ENCODE assay signal across 8 worm cellular contexts in genomic region chrIII:10621208-10621607, ce11.
TF ChIP-seq lines count a peak whose summit lies in the region.

Gene lron-10 (minus strand): TSS chrIII:10621369.
Gene hpr-9 (plus strand): TSS chrIII:10621551.

TF ChIP-seq in whole organism, L1 larva, 84 proteins besides CTCF, POLR2A, EP300 and RAD21 (continues in another document):
- TF ChIP-seq unc-30 (tag; optimal IDR thresholded peaks at IDR 0.05; lab: Kevin White, UChicago): no peak
- TF ChIP-seq sup-37 (GFP tag; optimal IDR thresholded peaks at IDR 0.05; lab: Kevin White, UChicago): peak; percentile 47
- TF ChIP-seq aha-1 (tag; optimal IDR thresholded peaks at IDR 0.05; lab: Kevin White, UChicago): no peak
- TF ChIP-seq alr-1 (tag; optimal IDR thresholded peaks at IDR 0.05; lab: Kevin White, UChicago; ENCODE audit: borderline replicate concordance): no peak
- peak; percentile 94 for TF ChIP-seq nhr-47 (tag; optimal IDR thresholded peaks at IDR 0.05; lab: Kevin White, UChicago)
- TF ChIP-seq lir-3 (tag; optimal IDR thresholded peaks at IDR 0.05; lab: Kevin White, UChicago; ENCODE audit: poor library complexity): peak; percentile 97
- peak; percentile 89 for TF ChIP-seq dsc-1 (tag; optimal IDR thresholded peaks at IDR 0.05; lab: Kevin White, UChicago)
- peak; percentile 94 for TF ChIP-seq snu-23 (GFP tag; optimal IDR thresholded peaks at IDR 0.05; lab: Kevin White, UChicago)
- TF ChIP-seq lsy-2 (tag; optimal IDR thresholded peaks at IDR 0.05; lab: Kevin White, UChicago): peak; percentile 83 to 86
- peak; percentile 80 for TF ChIP-seq skn-1 (tag; optimal IDR thresholded peaks at IDR 0.05; lab: Kevin White, UChicago)
- peak; percentile 71 for TF ChIP-seq unc-98 (GFP tag; IDR thresholded peaks at IDR 0.05; lab: Robert Waterston, UW)

TF ChIP-seq in whole organism, L2 larva, 48 proteins besides CTCF, POLR2A, EP300 and RAD21 (continues in another document):
- no peak for TF ChIP-seq alr-1 (tag; optimal IDR thresholded peaks at IDR 0.05; lab: Kevin White, UChicago)
- TF ChIP-seq mbf-1 (tag; optimal IDR thresholded peaks at IDR 0.05; lab: Kevin White, UChicago): no peak
- peak; percentile 87 for TF ChIP-seq gmeb-1 (tag; optimal IDR thresholded peaks at IDR 0.05; lab: Kevin White, UChicago)
- TF ChIP-seq R02D3.7 (tag; optimal IDR thresholded peaks at IDR 0.05; lab: Kevin White, UChicago): no peak
- no peak for TF ChIP-seq ztf-11 (tag; optimal IDR thresholded peaks at IDR 0.05; lab: Kevin White, UChicago)
- TF ChIP-seq ztf-4 (tag; optimal IDR thresholded peaks at IDR 0.05; lab: Kevin White, UChicago): peak; percentile 37
- TF ChIP-seq zag-1 (tag; optimal IDR thresholded peaks at IDR 0.05; lab: Kevin White, UChicago): no peak
- no peak for TF ChIP-seq nhr-6 (tag; optimal IDR thresholded peaks at IDR 0.05; lab: Kevin White, UChicago)
- peak; percentile 28 for TF ChIP-seq lin-11 (tag; optimal IDR thresholded peaks at IDR 0.05; lab: Kevin White, UChicago)
- TF ChIP-seq unc-39 (tag; optimal IDR thresholded peaks at IDR 0.05; lab: Kevin White, UChicago): no peak
- no peak for TF ChIP-seq nhr-237 (tag; optimal IDR thresholded peaks at IDR 0.05; lab: Kevin White, UChicago)
- TF ChIP-seq lin-13 (GFP tag; optimal IDR thresholded peaks at IDR 0.05; lab: Kevin White, UChicago): peak; percentile 68

TF ChIP-seq in whole organism, L3 larva, 47 proteins besides CTCF, POLR2A, EP300 and RAD21 (continues in another document):
- TF ChIP-seq elt-3 (tag; optimal IDR thresholded peaks at IDR 0.05; lab: Kevin White, UChicago): no peak
- TF ChIP-seq eor-1 (tag; optimal IDR thresholded peaks at IDR 0.05; lab: Kevin White, UChicago): no peak
- TF ChIP-seq nhr-28 (tag; optimal IDR thresholded peaks at IDR 0.05; lab: Kevin White, UChicago): no peak
- no peak for TF ChIP-seq elt-1 (tag; optimal IDR thresholded peaks at IDR 0.05; lab: Kevin White, UChicago)
- no peak for TF ChIP-seq zag-1 (tag; optimal IDR thresholded peaks at IDR 0.05; lab: Kevin White, UChicago)
- no peak for TF ChIP-seq nhr-12 (tag; optimal IDR thresholded peaks at IDR 0.05; lab: Kevin White, UChicago)
- TF ChIP-seq nhr-76 (tag; optimal IDR thresholded peaks at IDR 0.05; lab: Kevin White, UChicago): peak; percentile 7
- TF ChIP-seq ceh-28 (tag; optimal IDR thresholded peaks at IDR 0.05; lab: Kevin White, UChicago): peak; percentile 53
- TF ChIP-seq tbx-2 (tag; optimal IDR thresholded peaks at IDR 0.05; lab: Kevin White, UChicago): peak; percentile 49
- TF ChIP-seq daf-12 (tag; optimal IDR thresholded peaks at IDR 0.05; lab: Kevin White, UChicago): no peak
- peak; percentile 51 for TF ChIP-seq egl-5 (tag; optimal IDR thresholded peaks at IDR 0.05; lab: Kevin White, UChicago)
- TF ChIP-seq ZK546.5 (tag; optimal IDR thresholded peaks at IDR 0.05; lab: Kevin White, UChicago): no peak

TF ChIP-seq in whole organism, L4 larva, 104 proteins besides CTCF, POLR2A, EP300 and RAD21 (continues in another document):
- TF ChIP-seq mxl-3 (GFP tag; optimal IDR thresholded peaks at IDR 0.05; lab: Kevin White, UChicago) (peak; percentile 62), Y75B8A.6 (GFP tag; IDR thresholded peaks at IDR 0.05; lab: Robert Waterston, UW) (no peak), mdl-1 (tag; optimal IDR thresholded peaks at IDR 0.05; lab: Kevin White, UChicago) (peak; percentile 51 to 85), unc-130 (GFP tag; optimal IDR thresholded peaks at IDR 0.05; lab: Kevin White, UChicago) (peak; percentile 93), zag-1 (tag; optimal IDR thresholded peaks at IDR 0.05; lab: Kevin White, UChicago) (no peak), T26A8.4 (GFP tag; IDR thresholded peaks at IDR 0.05; lab: Robert Waterston, UW) (peak; percentile 71), daf-16 (GFP tag; optimal IDR thresholded peaks at IDR 0.05; lab: Kevin White, UChicago) (no peak), daf-16 (tag; optimal IDR thresholded peaks at IDR 0.05; lab: Kevin White, UChicago) (peak; percentile 61), spr-1 (tag; optimal IDR thresholded peaks at IDR 0.05; lab: Kevin White, UChicago) (peak; percentile 52), nhr-11 (tag; optimal IDR thresholded peaks at IDR 0.05; lab: Kevin White, UChicago) (no peak), egl-43 (GFP tag; IDR thresholded peaks at IDR 0.05; lab: Robert Waterston, UW) (no peak), vab-7 (GFP tag; IDR thresholded peaks at IDR 0.05; lab: Robert Waterston, UW) (no peak)

TF ChIP-seq in whole organism, early embryonic, 17 proteins besides CTCF, POLR2A, EP300 and RAD21:
- TF ChIP-seq tbx-37 (GFP tag; conservative IDR thresholded peaks at IDR 0.05; lab: Robert Waterston, UW) (peak; percentile 51; the same call in 1 of the 2 replicates), ama-1 (optimal IDR thresholded peaks at IDR 0.05; lab: Kevin White, UChicago) (no peak), ceh-36 (tag; optimal IDR thresholded peaks at IDR 0.05; lab: Kevin White, UChicago) (no peak), flt-1 (GFP tag; IDR thresholded peaks at IDR 0.05; lab: Robert Waterston, UW) (no peak), hmg-4 (GFP tag; optimal IDR thresholded peaks at IDR 0.05; lab: Kevin White, UChicago) (no peak), pes-1 (GFP tag; IDR thresholded peaks at IDR 0.05; lab: Robert Waterston, UW) (0 out of 2 replicates have a peak, but pooled peaks have one; percentile 56), ceh-13 (GFP tag; optimal IDR thresholded peaks at IDR 0.05; lab: Kevin White, UChicago) (no peak), tbx-11 (GFP tag; IDR thresholded peaks at IDR 0.05; lab: Robert Waterston, UW) (no peak), scrt-1 (GFP tag; IDR thresholded peaks at IDR 0.05; lab: Robert Waterston, UW) (no peak), sea-1 (GFP tag; conservative IDR thresholded peaks at IDR 0.05; lab: Robert Waterston, UW) (no peak)

TF ChIP-seq in whole organism, late embryonic, 69 proteins besides CTCF, POLR2A, EP300 and RAD21 (continues in another document):
- TF ChIP-seq unc-55 (GFP tag; optimal IDR thresholded peaks at IDR 0.05; lab: Kevin White, UChicago) (no peak), eyg-1 (tag; optimal IDR thresholded peaks at IDR 0.05; lab: Kevin White, UChicago) (no peak), sox-4 (tag; optimal IDR thresholded peaks at IDR 0.05; lab: Kevin White, UChicago) (no peak), lim-6 (tag; optimal IDR thresholded peaks at IDR 0.05; lab: Kevin White, UChicago) (no peak), fkh-10 (GFP tag; optimal IDR thresholded peaks at IDR 0.05; lab: Kevin White, UChicago) (no peak), nhr-232 (tag; optimal IDR thresholded peaks at IDR 0.05; lab: Kevin White, UChicago) (no peak), hlh-30 (tag; optimal IDR thresholded peaks at IDR 0.05; lab: Kevin White, UChicago; ENCODE audit: insufficient read depth) (no peak), ceh-9 (tag; optimal IDR thresholded peaks at IDR 0.05; lab: Kevin White, UChicago) (no peak), syd-9 (tag; optimal IDR thresholded peaks at IDR 0.05; lab: Kevin White, UChicago) (no peak), ceh-45 (GFP tag; IDR thresholded peaks at IDR 0.05; lab: Robert Waterston, UW) (no peak), ceh-24 (tag; optimal IDR thresholded peaks at IDR 0.05; lab: Kevin White, UChicago) (no peak), ceh-31 (tag; optimal IDR thresholded peaks at IDR 0.05; lab: Kevin White, UChicago) (peak; percentile 83), dve-1 (tag; optimal IDR thresholded peaks at IDR 0.05; lab: Kevin White, UChicago) (peak; percentile 8), unc-42 (tag; optimal IDR thresholded peaks at IDR 0.05; lab: Kevin White, UChicago) (no peak), lin-11 (tag; optimal IDR thresholded peaks at IDR 0.05; lab: Kevin White, UChicago) (no peak)

TF ChIP-seq in whole organism, midembryonic, 9 proteins besides CTCF, POLR2A, EP300 and RAD21:
- TF ChIP-seq ztf-29 (GFP tag; IDR thresholded peaks at IDR 0.05; lab: Robert Waterston, UW) (no peak), flt-1 (GFP tag; IDR thresholded peaks at IDR 0.05; lab: Robert Waterston, UW) (peak; percentile 48; the same call in 1 of the 2 replicates), ztf-23 (GFP tag; IDR thresholded peaks at IDR 0.05; lab: Robert Waterston, UW) (0 out of 2 replicates have a peak, but pooled peaks have one; percentile 55)

TF ChIP-seq in whole organism, young adult, 124 proteins besides CTCF, POLR2A, EP300 and RAD21 (continues in another document):
- TF ChIP-seq Y79H2A.3 (GFP tag; conservative IDR thresholded peaks at IDR 0.05; lab: Robert Waterston, UW): no peak
- peak; percentile 58 for TF ChIP-seq him-1 (tag; optimal IDR thresholded peaks at IDR 0.05; lab: Kevin White, UChicago)
- TF ChIP-seq attf-5 (GFP tag; optimal IDR thresholded peaks at IDR 0.05; lab: Kevin White, UChicago): peak; percentile 66
- no peak; the same call in 1 of the 2 replicates for TF ChIP-seq dox-1 (GFP tag; IDR thresholded peaks at IDR 0.05; lab: Robert Waterston, UW)
- TF ChIP-seq Y95B8A.8 (GFP tag; IDR thresholded peaks at IDR 0.05; lab: Robert Waterston, UW): peak; percentile 48; the same call in 1 of the 2 replicates
- peak; percentile 84 for TF ChIP-seq lir-1 (GFP tag; conservative IDR thresholded peaks at IDR 0.05; lab: Robert Waterston, UW)
- TF ChIP-seq nfya-2 (GFP tag; IDR thresholded peaks at IDR 0.05; lab: Robert Waterston, UW): no peak
- TF ChIP-seq tlf-1 (GFP tag; optimal IDR thresholded peaks at IDR 0.05; lab: Kevin White, UChicago): peak; percentile 50
- no peak for TF ChIP-seq hsf-1 (GFP tag; IDR thresholded peaks at IDR 0.05; lab: Robert Waterston, UW)
- TF ChIP-seq xnd-1 (tag; optimal IDR thresholded peaks at IDR 0.05; lab: Kevin White, UChicago): peak; percentile 25
- peak; percentile 39 for TF ChIP-seq madf-8 (GFP tag; conservative IDR thresholded peaks at IDR 0.05; lab: Robert Waterston, UW)
- TF ChIP-seq C17E4.6 (GFP tag; IDR thresholded peaks at IDR 0.05; lab: Robert Waterston, UW): 0 out of 2 replicates have a peak, but pooled peaks have one; percentile 64
- TF ChIP-seq cebp-2 (GFP tag; IDR thresholded peaks at IDR 0.05; lab: Robert Waterston, UW): no peak
- peak; percentile 59; the same call in 1 of the 2 replicates for TF ChIP-seq pbrm-1 (GFP tag; IDR thresholded peaks at IDR 0.05; lab: Robert Waterston, UW)
- peak; percentile 82 for TF ChIP-seq mcd-1 (GFP tag; IDR thresholded peaks at IDR 0.05; lab: Robert Waterston, UW)
- TF ChIP-seq egl-44 (GFP tag; IDR thresholded peaks at IDR 0.05; lab: Robert Waterston, UW): no peak
- peak; percentile 78 for TF ChIP-seq madf-6 (GFP tag; IDR thresholded peaks at IDR 0.05; lab: Robert Waterston, UW)
- TF ChIP-seq B0035.1 (tag; optimal IDR thresholded peaks at IDR 0.05; lab: Kevin White, UChicago): no peak
- no peak for TF ChIP-seq F57C9.4 (tag; optimal IDR thresholded peaks at IDR 0.05; lab: Kevin White, UChicago)
- peak; percentile 79 for TF ChIP-seq chd-7 (tag; optimal IDR thresholded peaks at IDR 0.05; lab: Kevin White, UChicago)
- peak; percentile 78 for TF ChIP-seq unc-130 (GFP tag; optimal IDR thresholded peaks at IDR 0.05; lab: Kevin White, UChicago)
- TF ChIP-seq akir-1 (GFP tag; optimal IDR thresholded peaks at IDR 0.05; lab: Kevin White, UChicago): no peak
- TF ChIP-seq ceh-58 (GFP tag; IDR thresholded peaks at IDR 0.05; lab: Robert Waterston, UW): no peak
- TF ChIP-seq F33H1.4 (GFP tag; IDR thresholded peaks at IDR 0.05; lab: Robert Waterston, UW): peak; percentile 67
- TF ChIP-seq T26A5.8 (tag; optimal IDR thresholded peaks at IDR 0.05; lab: Kevin White, UChicago): no peak
